Fruit fly (Drosophila melanogaster): ENCODE measurements around the gene sim.

- no peak for TF ChIP-seq lola (GFP tag; optimal IDR thresholded peaks at IDR 0.05)
- no peak for TF ChIP-seq foxo (GFP tag; optimal IDR thresholded peaks at IDR 0.05)
- no peak for TF ChIP-seq Hr78 (GFP tag; optimal IDR thresholded peaks at IDR 0.05)
- TF ChIP-seq usp (GFP tag; optimal IDR thresholded peaks at IDR 0.05), result no peak
- no peak for TF ChIP-seq br (GFP tag; optimal IDR thresholded peaks at IDR 0.05)
- TF ChIP-seq Mio (GFP tag; optimal IDR thresholded peaks at IDR 0.05), result no peak
- TF ChIP-seq Myc (optimal IDR thresholded peaks at IDR 0.05), result no peak
- TF ChIP-seq CrebA (GFP tag; optimal IDR thresholded peaks at IDR 0.05; ENCODE audit: borderline replicate concordance), result no peak
- TF ChIP-seq psq (GFP tag; optimal IDR thresholded peaks at IDR 0.05), result no peak
Observed at dm6 chr3R:13038075-13038474, 19.5 kb upstream of the sim start, which contains the start of gene CG11668.

Measured in whole organism, wandering third instar larva.